Worm (Caenorhabditis elegans): Measurements from ENCODE around the gene elks-1.

- no peak for TF ChIP-seq ama-1 (optimal IDR thresholded peaks at IDR 0.05)
- no peak for TF ChIP-seq nhr-77 (tag; optimal IDR thresholded peaks at IDR 0.05)
- TF ChIP-seq unc-62 (GFP tag; optimal IDR thresholded peaks at IDR 0.05), result no peak
These were observed 53.0 kb downstream of the elks-1 start for ce11 chrIV:3296578-3297549.
